Worm (Caenorhabditis elegans) whole organism, L1 larva: ENCODE measurements around the gene srw-103.

Source experiments
- ama-1 ChIP-seq: fragments of 150-350 bp; optimal IDR thresholded peaks from 2 replicates; lab custom pipeline; 2014
- ceh-82 ChIP-seq, 3 experiments: fragments of 150-350 bp in 1 of 3; sonication (generic microtip) in 2 of 3; optimal IDR thresholded peaks; 2 replicates each; lab custom pipeline; 2014 to 2017; ENCODE audit warnings: missing biosample characterization in 3 of 3, missing genetic modification characterization in 3 of 3
- dpl-1 ChIP-seq, 3 experiments: fragments of 150-350 bp in 2 of 3; sonication (generic microtip) in 1 of 3; optimal IDR thresholded peaks; 2 replicates each; lab custom pipeline; 2014 to 2017; ENCODE audit warnings: missing biosample characterization in 3 of 3, missing genetic modification characterization in 3 of 3, missing genetic modification reagents in 3 of 3
- efl-1 ChIP-seq, 4 experiments: fragments of 150-350 bp; optimal IDR thresholded peaks in 3 of 4; peaks in 1 of 4; 1 replicate in 1 of 4; 2 replicates in 3 of 4; lab custom pipeline; 2014; ENCODE audit warnings: missing biosample characterization in 2 of 4, missing genetic modification characterization in 2 of 4, missing genetic modification reagents in 2 of 4
- egl-27 ChIP-seq, 2 experiments: fragments of 150-350 bp in 1 of 2; sonication (generic microtip); optimal IDR thresholded peaks; 3 replicates each; lab custom pipeline; 2017 to 2018; ENCODE audit warnings: missing biosample characterization in 2 of 2, missing genetic modification characterization in 2 of 2, missing genetic modification reagents in 2 of 2
- nhr-11 ChIP-seq: fragments of 150-350 bp; optimal IDR thresholded peaks from 2 replicates; lab custom pipeline; 2014; ENCODE audit warnings: missing biosample characterization, missing genetic modification characterization
- nhr-237 ChIP-seq: fragments of 150-350 bp; optimal IDR thresholded peaks from 2 replicates; lab custom pipeline; 2014; ENCODE audit warnings: missing biosample characterization, missing genetic modification characterization
- rnt-1 ChIP-seq: sonication (generic microtip); optimal IDR thresholded peaks from 2 replicates; lab custom pipeline; 2016; ENCODE audit warnings: mild to moderate bottlenecking, missing genetic modification characterization, moderate library complexity, missing compliant biosample characterization
- skn-1 ChIP-seq: fragments of 150-350 bp; optimal IDR thresholded peaks from 2 replicates; lab custom pipeline; 2014; ENCODE audit warnings: missing biosample characterization, missing genetic modification characterization
- snpc-4 ChIP-seq: fragments of 150-350 bp; optimal IDR thresholded peaks from 2 replicates; lab custom pipeline; 2014; ENCODE audit warnings: missing biosample characterization, missing genetic modification characterization
- sup-37 ChIP-seq: fragments of 200-800 bp; sonication (Bioruptor generic); optimal IDR thresholded peaks from 2 replicates; lab custom pipeline; 2018; ENCODE audit warnings: mild to moderate bottlenecking, missing genetic modification characterization, missing compliant biosample characterization

DNA sequence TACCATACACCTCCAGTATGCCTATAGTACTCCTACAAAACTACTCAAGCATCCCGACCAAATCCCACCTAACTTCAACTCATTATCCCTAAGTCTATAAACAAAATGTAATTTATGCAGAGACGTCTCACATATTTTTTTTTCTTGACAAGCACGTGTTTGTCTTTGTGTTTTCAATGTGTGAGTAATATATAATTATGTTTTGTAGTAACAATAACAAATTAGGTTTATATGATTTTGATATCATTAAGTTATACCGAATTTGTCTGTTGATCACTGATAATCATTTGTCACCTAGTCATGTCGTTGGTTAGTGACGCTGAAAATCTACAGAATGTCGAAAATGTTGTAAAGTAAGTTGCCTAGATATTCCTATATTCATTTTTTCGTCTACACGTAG is 2.9 kb downstream of the srw-103 start, which contains the start of gene srw-102:
- no peak for TF ChIP-seq sup-37
- TF ChIP-seq ama-1 (lab: Kevin White, UChicago): no peak
- no peak for TF ChIP-seq nhr-11 (tag; lab: Kevin White, UChicago)
- TF ChIP-seq nhr-237 (tag; lab: Kevin White, UChicago): no peak
- TF ChIP-seq egl-27 (tag; optimal IDR thresholded peaks at IDR 0.05; lab: Kevin White, UChicago): no peak
- no peak for TF ChIP-seq snpc-4 (tag; lab: Kevin White, UChicago)
- TF ChIP-seq dpl-1 (GFP tag; optimal IDR thresholded peaks at IDR 0.05; lab: Kevin White, UChicago): no peak
- TF ChIP-seq rnt-1 (tag; lab: Kevin White, UChicago): no peak
- no peak for TF ChIP-seq efl-1 (optimal IDR thresholded peaks at IDR 0.05; lab: Kevin White, UChicago)
- no peak for TF ChIP-seq efl-1 (GFP tag; optimal IDR thresholded peaks at IDR 0.05 in 1 of 2; lab: Kevin White, UChicago)
- no peak for TF ChIP-seq ceh-82 (tag; optimal IDR thresholded peaks at IDR 0.05; lab: Kevin White, UChicago)
- TF ChIP-seq skn-1 (tag; lab: Kevin White, UChicago): no peak
